Worm (Caenorhabditis elegans) whole organism, late embryonic: ENCODE measurements around the gene pbo-4.

Experiments
- ama-1 ChIP-seq: fragments of 150-350 bp; optimal IDR thresholded peaks from 2 replicates; lab custom pipeline; 2014
- elt-2 ChIP-seq: sonication (generic microtip); optimal IDR thresholded peaks from 2 replicates; lab custom pipeline; 2016; ENCODE audit warnings: missing genetic modification reagents, missing genetic modification characterization, missing compliant biosample characterization
- fax-1 ChIP-seq: sonication (generic microtip); optimal IDR thresholded peaks from 2 replicates; lab custom pipeline; 2016; ENCODE audit warnings: missing genotype, missing genetic modification characterization, missing compliant biosample characterization

DNA sequence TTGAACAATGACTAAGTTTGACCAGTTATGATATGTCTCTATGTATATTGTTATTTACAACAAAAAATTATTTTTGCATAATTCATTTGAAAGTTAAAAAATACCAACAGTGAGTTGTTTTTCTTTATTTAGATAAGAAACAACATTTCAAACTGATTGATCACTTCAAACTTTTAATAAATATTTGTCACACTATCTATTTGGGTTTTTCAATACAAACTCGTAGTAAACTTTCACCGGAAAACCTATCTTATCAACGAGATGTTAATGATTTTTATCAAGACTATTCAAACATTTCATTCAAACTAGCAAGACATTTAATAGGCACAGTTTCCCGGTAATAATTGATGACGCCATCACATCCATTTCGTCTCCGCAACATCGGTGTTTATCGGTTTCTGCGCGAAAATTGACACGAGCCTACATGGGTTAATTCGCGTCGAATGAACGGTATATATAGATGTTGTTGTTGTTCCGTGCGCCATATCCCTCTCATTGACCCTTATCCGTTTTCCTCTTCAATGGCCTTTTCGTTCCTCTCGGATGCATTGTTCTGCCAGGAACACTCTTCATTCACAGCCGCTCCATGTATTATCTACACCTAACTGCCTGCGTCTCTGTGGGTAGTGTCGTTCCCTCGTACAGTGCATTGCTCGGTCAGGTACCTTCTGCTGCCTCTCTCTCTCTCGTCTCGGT, 36.4 kb downstream of the pbo-4 start:
- TF ChIP-seq fax-1 (tag; lab: Kevin White, UChicago): no peak
- TF ChIP-seq ama-1 (lab: Kevin White, UChicago): no peak
- no peak for TF ChIP-seq elt-2
